Worm (Caenorhabditis elegans) whole organism, L2 larva: ENCODE data around the gene W02H3.3.

ENCODE experiments used
- R02D3.7 ChIP-seq: fragments of 150-350 bp; optimal IDR thresholded peaks from 2 replicates; lab custom pipeline; 2014; ENCODE audit warnings: missing biosample characterization, missing genetic modification characterization
- Y55F3AM.14 ChIP-seq: fragments of 200-800 bp; sonication (Bioruptor generic); optimal IDR thresholded peaks from 2 replicates; lab custom pipeline; 2018; ENCODE audit warnings: mild to moderate bottlenecking, missing genetic modification characterization, missing compliant biosample characterization
- ZK546.5 ChIP-seq: sonication (generic microtip); optimal IDR thresholded peaks from 2 replicates; lab custom pipeline; 2017; ENCODE audit warnings: missing biosample characterization, missing genetic modification characterization
- aly-2 ChIP-seq: fragments of 150-350 bp; optimal IDR thresholded peaks from 2 replicates; lab custom pipeline; 2014; ENCODE audit warnings: missing biosample characterization, missing genetic modification characterization
- blmp-1 ChIP-seq: sonication (generic microtip); optimal IDR thresholded peaks from 2 replicates; lab custom pipeline; 2017; ENCODE audit warnings: missing genetic modification characterization, mild to moderate bottlenecking, missing compliant biosample characterization, antibody characterized with exemption, moderate library complexity; ENCODE audit not compliant: insufficient read depth
- ceh-16 ChIP-seq: fragments of 150-350 bp; optimal IDR thresholded peaks from 2 replicates; lab custom pipeline; 2014; ENCODE audit warnings: missing biosample characterization, missing genetic modification characterization
- ceh-82 ChIP-seq: fragments of 150-350 bp; optimal IDR thresholded peaks from 2 replicates; lab custom pipeline; 2014; ENCODE audit warnings: missing biosample characterization, missing genetic modification characterization
- dmd-4 ChIP-seq: sonication (generic microtip); optimal IDR thresholded peaks from 2 replicates; lab custom pipeline; 2017; ENCODE audit warnings: missing biosample characterization, missing genetic modification characterization
- egl-27 ChIP-seq: sonication (generic microtip); optimal IDR thresholded peaks from 3 replicates; lab custom pipeline; 2017; ENCODE audit warnings: missing biosample characterization, missing genetic modification reagents, missing genetic modification characterization
- fos-1 ChIP-seq: fragments of 150-350 bp; optimal IDR thresholded peaks from 2 replicates; lab custom pipeline; 2014; ENCODE audit warnings: missing biosample characterization, missing genetic modification characterization
- gmeb-1 ChIP-seq: fragments of 150-350 bp; optimal IDR thresholded peaks from 2 replicates; lab custom pipeline; 2014; ENCODE audit warnings: missing biosample characterization, missing genetic modification characterization
- lin-11 ChIP-seq: fragments of 150-350 bp; sonication (generic microtip); optimal IDR thresholded peaks from 2 replicates; lab custom pipeline; 2014; ENCODE audit warnings: missing biosample characterization, missing genetic modification characterization, inconsistent platforms, mixed read lengths
- lsy-2 ChIP-seq, 2 experiments: fragments of 150-350 bp in 1 of 2; sonication (generic microtip) in 1 of 2; optimal IDR thresholded peaks; 2 replicates each; lab custom pipeline; 2014 to 2017; ENCODE audit warnings: missing biosample characterization in 2 of 2, missing genetic modification characterization in 2 of 2
- mab-5 ChIP-seq: fragments of 150-350 bp; optimal IDR thresholded peaks from 2 replicates; lab custom pipeline; 2014; ENCODE audit warnings: missing biosample characterization, missing genetic modification characterization
- mbf-1 ChIP-seq: sonication (generic microtip); optimal IDR thresholded peaks from 2 replicates; lab custom pipeline; 2017; ENCODE audit warnings: missing biosample characterization, missing genetic modification characterization
- mdl-1 ChIP-seq, 2 experiments: fragments of 150-350 bp in 1 of 2; sonication (generic microtip) in 1 of 2; optimal IDR thresholded peaks; 2 replicates each; lab custom pipeline; 2017; ENCODE audit warnings: missing biosample characterization in 2 of 2, missing genetic modification characterization in 2 of 2
- nhr-11 ChIP-seq: fragments of 150-350 bp; optimal IDR thresholded peaks from 2 replicates; lab custom pipeline; 2014; ENCODE audit warnings: missing biosample characterization, missing genetic modification characterization
- nhr-12 ChIP-seq: fragments of 150-350 bp; optimal IDR thresholded peaks from 2 replicates; lab custom pipeline; 2014; ENCODE audit warnings: missing biosample characterization, missing genetic modification characterization
- nhr-21 ChIP-seq: fragments of 150-350 bp; optimal IDR thresholded peaks from 2 replicates; lab custom pipeline; 2014; ENCODE audit warnings: missing biosample characterization, missing genetic modification characterization
- nhr-23 ChIP-seq: fragments of 150-350 bp; optimal IDR thresholded peaks from 2 replicates; lab custom pipeline; 2014; ENCODE audit warnings: missing biosample characterization, missing genetic modification reagents, missing genetic modification characterization
- nhr-25 ChIP-seq: fragments of 150-350 bp; sonication (generic microtip); optimal IDR thresholded peaks from 3 replicates; lab custom pipeline; 2014; ENCODE audit warnings: missing biosample characterization, missing genetic modification characterization
- nhr-6 ChIP-seq: fragments of 150-350 bp; optimal IDR thresholded peaks from 2 replicates; lab custom pipeline; 2014; ENCODE audit warnings: missing biosample characterization, missing genetic modification characterization
- nhr-77 ChIP-seq: fragments of 150-350 bp; optimal IDR thresholded peaks from 2 replicates; lab custom pipeline; 2014; ENCODE audit warnings: missing biosample characterization, missing genetic modification characterization
- sem-4 ChIP-seq: fragments of 150-350 bp; optimal IDR thresholded peaks from 2 replicates; lab custom pipeline; 2014; ENCODE audit warnings: missing biosample characterization, missing genetic modification reagents, missing genetic modification characterization
- sma-3 ChIP-seq: sonication (generic microtip); optimal IDR thresholded peaks from 2 replicates; lab custom pipeline; 2016; ENCODE audit warnings: missing genetic modification reagents, missing genetic modification characterization, missing compliant biosample characterization
- sma-9 ChIP-seq, 2 experiments: fragments of 150-350 bp in 1 of 2; sonication (generic microtip) in 1 of 2; optimal IDR thresholded peaks; 2 replicates each; lab custom pipeline; 2014 to 2016; ENCODE audit warnings: missing genetic modification characterization in 2 of 2, mild to moderate bottlenecking in 1 of 2, missing biosample characterization in 1 of 2, missing compliant biosample characterization in 1 of 2, missing genetic modification reagents in 1 of 2, moderate library complexity in 1 of 2
- unc-39 ChIP-seq: fragments of 150-350 bp; optimal IDR thresholded peaks from 2 replicates; lab custom pipeline; 2014; ENCODE audit warnings: missing biosample characterization, missing genetic modification characterization
- unc-55 ChIP-seq: fragments of 150-350 bp; sonication (generic microtip); optimal IDR thresholded peaks from 3 replicates; lab custom pipeline; 2014; ENCODE audit warnings: missing biosample characterization, missing genetic modification reagents, missing genetic modification characterization
- zag-1 ChIP-seq: fragments of 150-350 bp; optimal IDR thresholded peaks from 2 replicates; lab custom pipeline; 2014; ENCODE audit warnings: missing biosample characterization, missing genetic modification characterization
- ztf-11 ChIP-seq: sonication (generic microtip); optimal IDR thresholded peaks from 2 replicates; lab custom pipeline; 2017; ENCODE audit warnings: missing biosample characterization, missing genetic modification characterization

W02H3.3 gene

ce11 chrX:11067256-11067655 is 30.7 kb downstream of the W02H3.3 start:
- TF ChIP-seq fos-1 (tag; lab: Kevin White, UChicago), result peak; percentile 6
- TF ChIP-seq Y55F3AM.14, result no peak
- no peak for TF ChIP-seq mbf-1 (tag; lab: Kevin White, UChicago)
- no peak for TF ChIP-seq lsy-2 (tag; optimal IDR thresholded peaks at IDR 0.05; lab: Kevin White, UChicago)
- TF ChIP-seq lin-11 (tag; lab: Kevin White, UChicago), result no peak
- no peak for TF ChIP-seq mab-5
- TF ChIP-seq egl-27 (tag; lab: Kevin White, UChicago), result peak; percentile 25
- no peak for TF ChIP-seq dmd-4 (tag; lab: Kevin White, UChicago)
- TF ChIP-seq aly-2 (tag; lab: Kevin White, UChicago), result no peak
- TF ChIP-seq sma-3 (GFP tag; lab: Kevin White, UChicago), result no peak
- TF ChIP-seq zag-1 (tag; lab: Kevin White, UChicago), result no peak
- TF ChIP-seq mdl-1 (tag; optimal IDR thresholded peaks at IDR 0.05; lab: Kevin White, UChicago), result no peak
- no peak for TF ChIP-seq nhr-21
- no peak for TF ChIP-seq ZK546.5 (tag; lab: Kevin White, UChicago)

- TF ChIP-seq ceh-82 (tag; lab: Kevin White, UChicago) (no peak), fos-1 (tag; lab: Kevin White, UChicago) (peak; percentile 56), egl-27 (tag; lab: Kevin White, UChicago) (peak; percentile 47), nhr-21 (peak; percentile 76), lsy-2 (tag; optimal IDR thresholded peaks at IDR 0.05; lab: Kevin White, UChicago) (peak in 1 of 2 experiments; percentile 20), sem-4 (tag; lab: Kevin White, UChicago) (peak; percentile 13), ceh-16 (tag; lab: Kevin White, UChicago) (no peak), nhr-25 (tag; lab: Kevin White, UChicago) (peak; percentile 16), sma-9 (GFP tag; optimal IDR thresholded peaks at IDR 0.05; lab: Kevin White, UChicago) (peak; percentile 23), sma-9 (tag; optimal IDR thresholded peaks at IDR 0.05; lab: Kevin White, UChicago) (no peak), blmp-1 (peak; percentile 94)
Observed at ce11 chrX:11064799-11065198, 33.2 kb downstream of the W02H3.3 start, which contains the start of gene lpr-4. Gene lpr-4, plus strand, starts transcription at chrX:11065126.

- peak; percentile 9 for TF ChIP-seq fos-1 (tag; lab: Kevin White, UChicago)
- no peak for TF ChIP-seq R02D3.7 (tag; lab: Kevin White, UChicago)
- TF ChIP-seq lin-11 (tag; lab: Kevin White, UChicago), result no peak
- no peak for TF ChIP-seq lsy-2 (tag; optimal IDR thresholded peaks at IDR 0.05; lab: Kevin White, UChicago)
- no peak for TF ChIP-seq nhr-12 (tag; lab: Kevin White, UChicago)
- no peak for TF ChIP-seq nhr-11
- TF ChIP-seq nhr-21, result peak; percentile 55
- TF ChIP-seq gmeb-1 (tag; lab: Kevin White, UChicago), result no peak
- no peak for TF ChIP-seq mab-5
- no peak for TF ChIP-seq sem-4 (tag; lab: Kevin White, UChicago)
- TF ChIP-seq unc-55, result no peak
- no peak for TF ChIP-seq nhr-23
- peak; percentile 36 for TF ChIP-seq ceh-16 (tag; lab: Kevin White, UChicago)
Observed at ce11 chrX:11061904-11062303, 36.1 kb downstream of the W02H3.3 start, which contains the start of gene lpr-5. Gene lpr-5, plus strand, starts transcription at chrX:11062123.

DNA sequence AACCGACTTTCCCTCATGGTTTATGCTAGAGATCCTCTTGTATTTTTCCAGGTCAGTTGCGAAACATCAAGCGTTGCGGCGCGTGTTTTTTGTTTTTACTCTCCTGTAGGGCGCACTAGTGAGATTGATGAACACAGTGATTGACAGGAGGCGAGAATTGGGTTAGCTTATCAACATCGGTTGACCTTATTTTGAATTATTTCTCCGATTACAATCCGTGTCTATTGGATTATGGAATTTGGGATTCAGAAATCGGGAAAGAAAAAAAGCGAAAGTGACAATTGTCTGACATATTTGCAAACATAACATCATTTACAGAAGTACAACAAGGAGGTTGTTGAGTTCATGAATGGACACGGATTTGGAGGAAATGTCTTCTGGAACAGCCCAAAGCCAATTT is 37.0 kb downstream of the W02H3.3 start:
- TF ChIP-seq ZK546.5 (tag; lab: Kevin White, UChicago) (no peak), blmp-1 (peak; percentile 56), nhr-21 (peak; percentile 43), ceh-16 (tag; lab: Kevin White, UChicago) (no peak), unc-39 (tag; lab: Kevin White, UChicago) (no peak), sma-3 (GFP tag; lab: Kevin White, UChicago) (no peak), nhr-6 (tag; lab: Kevin White, UChicago) (no peak), ztf-11 (tag; lab: Kevin White, UChicago) (no peak)

DNA sequence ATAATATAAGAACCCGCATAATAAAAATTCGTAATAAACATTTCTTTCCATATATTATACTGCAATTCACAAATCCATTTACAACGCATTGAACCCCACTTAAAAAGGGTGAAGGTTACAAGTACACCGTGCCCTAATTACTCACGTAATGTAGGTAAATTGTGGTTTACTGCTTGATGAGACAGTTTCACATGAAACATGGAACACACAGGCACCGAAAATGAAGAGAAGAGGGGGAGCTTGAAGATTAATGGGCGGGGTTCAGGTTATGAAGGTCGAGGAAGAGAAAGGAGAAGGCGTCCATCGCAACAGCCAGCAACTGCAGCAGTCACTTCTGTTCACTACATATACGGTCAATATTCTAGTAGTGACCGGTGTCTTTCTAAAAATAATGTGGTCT is 38.2 kb downstream of the W02H3.3 start, which contains the start of gene lpr-6:
lpr-6 (plus strand) TSS at position 251 of the 400 bp plus-strand sequence.
- TF ChIP-seq ceh-16 (tag; lab: Kevin White, UChicago), result peak; percentile 51
- peak; percentile 28 for TF ChIP-seq fos-1 (tag; lab: Kevin White, UChicago)
- no peak for TF ChIP-seq ztf-11 (tag; lab: Kevin White, UChicago)
- TF ChIP-seq sma-3 (GFP tag; lab: Kevin White, UChicago), result peak; percentile 6
- no peak for TF ChIP-seq zag-1 (tag; lab: Kevin White, UChicago)
- no peak for TF ChIP-seq nhr-12 (tag; lab: Kevin White, UChicago)
- TF ChIP-seq nhr-21, result peak; percentile 77
- peak; percentile 4 for TF ChIP-seq nhr-77 (tag; lab: Kevin White, UChicago)
